Worm (Caenorhabditis elegans) whole organism, young adult: Measurements from ENCODE around the gene atg-9.

Experiments used
- B0019.2 ChIP-seq: fragments of 200-800 bp; sonication (Bioruptor generic); conservative IDR thresholded peaks from 2 replicates; pipeline ENCODE4 v1.3.6; 2022; ENCODE audit warnings: missing genetic modification reagents, missing genetic modification characterization, missing compliant biosample characterization
- B0261.1 ChIP-seq: sonication (generic microtip); optimal IDR thresholded peaks from 2 replicates; lab custom pipeline; 2016; ENCODE audit warnings: mild to moderate bottlenecking, missing genetic modification characterization, moderate library complexity, missing compliant biosample characterization
- F23B12.7 ChIP-seq: sonication (generic microtip); optimal IDR thresholded peaks from 2 replicates; lab custom pipeline; 2017; ENCODE audit warnings: missing genetic modification characterization, mild to moderate bottlenecking, missing compliant biosample characterization, antibody characterized with exemption, moderate library complexity; ENCODE audit not compliant: insufficient read depth
- F37B4.10 ChIP-seq: fragments of 200-800 bp; sonication (Bioruptor generic); IDR thresholded peaks from 2 replicates; pipeline ENCODE4 v1.3.6; 2022; ENCODE audit warnings: missing genetic modification characterization, missing compliant biosample characterization
- F39B2.1 ChIP-seq: fragments of 200-800 bp; sonication (Bioruptor generic); IDR thresholded peaks from 2 replicates; pipeline ENCODE4 v1.3.6; 2022; ENCODE audit warnings: missing genetic modification reagents, missing genetic modification characterization, missing compliant biosample characterization
- F49E8.2 ChIP-seq: sonication (generic microtip); optimal IDR thresholded peaks from 3 replicates; lab custom pipeline; 2017; ENCODE audit warnings: missing genetic modification characterization, mild to moderate bottlenecking, missing compliant biosample characterization, antibody characterized with exemption, moderate library complexity; ENCODE audit not compliant: insufficient read depth
- Y67H2A.10 ChIP-seq: fragments of 200-800 bp; sonication (Bioruptor generic); conservative IDR thresholded peaks from 2 replicates; pipeline ENCODE4 v1.3.6; 2022; ENCODE audit warnings: missing genetic modification reagents, missing genetic modification characterization, missing compliant biosample characterization
- Y95B8A.8 ChIP-seq: fragments of 200-800 bp; sonication (Bioruptor generic); IDR thresholded peaks from 2 replicates; pipeline ENCODE4 v1.3.6; 2022; ENCODE audit warnings: missing genetic modification reagents, missing genetic modification characterization, missing compliant biosample characterization
- ZK185.1 ChIP-seq: sonication (generic microtip); optimal IDR thresholded peaks from 2 replicates; lab custom pipeline; 2016; ENCODE audit warnings: mild to moderate bottlenecking, missing genetic modification characterization, missing compliant biosample characterization; ENCODE audit not compliant: poor library complexity, severe bottlenecking
- ama-1 ChIP-seq, 3 experiments: fragments of 150-350 bp in 1 of 3; sonication (generic microtip) in 2 of 3; optimal IDR thresholded peaks; 2 replicates each; lab custom pipeline; 2014 to 2018; ENCODE audit warnings: missing biosample characterization in 2 of 3, missing genetic modification characterization in 2 of 3, missing genetic modification reagents in 2 of 3
- aptf-3 ChIP-seq: fragments of 200-800 bp; sonication (Bioruptor generic); IDR thresholded peaks from 2 replicates; pipeline ENCODE4 v1.3.6; 2022; ENCODE audit warnings: missing genetic modification characterization, missing compliant biosample characterization
- atf-7 ChIP-seq: sonication (generic microtip); optimal IDR thresholded peaks from 2 replicates; lab custom pipeline; 2017; ENCODE audit warnings: mild to moderate bottlenecking, missing genetic modification characterization, missing compliant biosample characterization
- athp-1 ChIP-seq: sonication (generic microtip); optimal IDR thresholded peaks from 2 replicates; lab custom pipeline; 2017; ENCODE audit warnings: mild to moderate bottlenecking, missing genetic modification characterization, missing compliant biosample characterization
- attf-5 ChIP-seq: fragments of 200-800 bp; sonication (Bioruptor generic); optimal IDR thresholded peaks from 2 replicates; lab custom pipeline; 2018; ENCODE audit warnings: mild to moderate bottlenecking, missing genetic modification characterization, missing compliant biosample characterization
- attf-6 ChIP-seq: fragments of 200-800 bp; sonication (Bioruptor generic); IDR thresholded peaks from 2 replicates; pipeline ENCODE4 v1.3.6; 2022; ENCODE audit warnings: missing genetic modification reagents, missing genetic modification characterization, missing compliant biosample characterization
- bed-1 ChIP-seq: fragments of 200-800 bp; sonication (Bioruptor generic); IDR thresholded peaks from 2 replicates; pipeline ENCODE4 v1.3.6; 2022; ENCODE audit warnings: missing genetic modification reagents, missing genetic modification characterization, missing compliant biosample characterization
- ceh-40 ChIP-seq: fragments of 200-800 bp; sonication (Bioruptor generic); IDR thresholded peaks from 2 replicates; pipeline ENCODE4 v1.3.6; 2022; ENCODE audit warnings: missing genetic modification characterization, missing compliant biosample characterization
- ceh-91 ChIP-seq: fragments of 200-800 bp; sonication (Bioruptor generic); IDR thresholded peaks from 2 replicates; pipeline ENCODE4 v1.3.6; 2022; ENCODE audit warnings: missing genetic modification reagents, missing genetic modification characterization, missing compliant biosample characterization
- egrh-3 ChIP-seq: fragments of 200-800 bp; sonication (Bioruptor generic); IDR thresholded peaks from 2 replicates; pipeline ENCODE4 v1.3.6; 2022; ENCODE audit warnings: missing genetic modification reagents, missing genetic modification characterization, missing compliant biosample characterization
- ets-4 ChIP-seq: fragments of 200-800 bp; sonication (Bioruptor generic); optimal IDR thresholded peaks from 2 replicates; lab custom pipeline; 2018; ENCODE audit warnings: mild to moderate bottlenecking, missing genetic modification characterization, missing compliant biosample characterization
- gei-17 ChIP-seq: fragments of 200-800 bp; sonication (Bioruptor generic); optimal IDR thresholded peaks from 2 replicates; lab custom pipeline; 2018; ENCODE audit warnings: mild to moderate bottlenecking, missing genetic modification characterization, missing compliant biosample characterization
- hrde-1 ChIP-seq: sonication (generic microtip); optimal IDR thresholded peaks from 2 replicates; lab custom pipeline; 2016; ENCODE audit warnings: missing genetic modification characterization, mild to moderate bottlenecking, missing compliant biosample characterization, moderate library complexity, missing genotype, missing genetic modification reagents, borderline replicate concordance
- hsf-1 ChIP-seq: fragments of 200-800 bp; sonication (Bioruptor generic); IDR thresholded peaks from 2 replicates; pipeline ENCODE4 v1.3.6; 2022; ENCODE audit warnings: missing genetic modification reagents, missing genetic modification characterization, missing compliant biosample characterization
- lir-1 ChIP-seq: fragments of 200-800 bp; sonication (Bioruptor generic); conservative IDR thresholded peaks from 2 replicates; pipeline ENCODE4 v1.3.6; 2022; ENCODE audit warnings: missing genetic modification reagents, missing genetic modification characterization, missing compliant biosample characterization
- lsl-1 ChIP-seq: fragments of 200-800 bp; sonication (Bioruptor generic); optimal IDR thresholded peaks from 2 replicates; lab custom pipeline; 2018; ENCODE audit warnings: mild to moderate bottlenecking, missing genetic modification characterization, moderate library complexity, missing compliant biosample characterization
- mel-28 ChIP-seq: sonication (generic microtip); optimal IDR thresholded peaks from 2 replicates; lab custom pipeline; 2016; ENCODE audit warnings: borderline replicate concordance, mild to moderate bottlenecking, missing genetic modification characterization, missing compliant biosample characterization
- mxl-1 ChIP-seq: sonication (generic microtip); optimal IDR thresholded peaks from 2 replicates; lab custom pipeline; 2016; ENCODE audit warnings: missing genetic modification characterization, missing compliant biosample characterization
- nhr-179 ChIP-seq: sonication (generic microtip); optimal IDR thresholded peaks from 2 replicates; lab custom pipeline; 2016; ENCODE audit warnings: mild to moderate bottlenecking, missing genetic modification characterization, missing compliant biosample characterization
- pbrm-1 ChIP-seq: fragments of 200-800 bp; sonication (Bioruptor generic); IDR thresholded peaks from 2 replicates; pipeline ENCODE4 v1.3.6; 2022; ENCODE audit warnings: missing genetic modification reagents, missing genetic modification characterization, missing compliant biosample characterization
- pha-4 ChIP-seq: fragments of 150-350 bp; sonication (generic microtip); optimal IDR thresholded peaks from 2 replicates; lab custom pipeline; 2014; ENCODE audit warnings: missing biosample characterization, missing genetic modification reagents, missing genetic modification characterization
- rcor-1 ChIP-seq: fragments of 200-800 bp; sonication (Bioruptor generic); IDR thresholded peaks from 2 replicates; pipeline ENCODE4 v1.3.6; 2022; ENCODE audit warnings: missing genetic modification reagents, missing genetic modification characterization, missing compliant biosample characterization
- rec-8 ChIP-seq, 2 experiments: sonication (generic microtip); optimal IDR thresholded peaks; 2 replicates each; lab custom pipeline; 2016; ENCODE audit warnings: mild to moderate bottlenecking in 2 of 2, missing genetic modification characterization in 2 of 2, missing genetic modification reagents in 2 of 2, missing genotype in 2 of 2, missing biosample characterization in 1 of 2, missing compliant biosample characterization in 1 of 2, moderate library complexity in 1 of 2
- repo-1 ChIP-seq: sonication (generic microtip); optimal IDR thresholded peaks from 2 replicates; lab custom pipeline; 2017; ENCODE audit warnings: mild to moderate bottlenecking, missing genetic modification characterization, missing compliant biosample characterization
- rpc-1 ChIP-seq, 2 experiments: fragments of 150-350 bp in 1 of 2; sonication (generic microtip) in 1 of 2; optimal IDR thresholded peaks; 2 replicates each; lab custom pipeline; 2014 to 2018; ENCODE audit warnings: missing biosample characterization in 1 of 2, missing genetic modification characterization in 1 of 2, missing genetic modification reagents in 1 of 2, missing genotype in 1 of 2
- sea-2 ChIP-seq: fragments of 200-800 bp; sonication (Bioruptor generic); IDR thresholded peaks from 2 replicates; pipeline ENCODE4 v1.3.6; 2022; ENCODE audit warnings: missing genetic modification characterization, missing compliant biosample characterization
- snpc-4 ChIP-seq, 5 experiments: fragments of 150-350 bp in 1 of 5; sonication (generic microtip) in 4 of 5; optimal IDR thresholded peaks; 2 replicates each; lab custom pipeline; 2014 to 2018; ENCODE audit warnings: missing genetic modification characterization in 5 of 5, missing biosample characterization in 3 of 5, antibody characterized with exemption in 2 of 5, mild to moderate bottlenecking in 2 of 5, missing compliant biosample characterization in 2 of 5, missing genotype in 2 of 5, moderate library complexity in 2 of 5, missing genetic modification reagents in 1 of 5
- tbp1 ChIP-seq: fragments of 200-800 bp; sonication (Bioruptor generic); optimal IDR thresholded peaks from 2 replicates; lab custom pipeline; 2018; ENCODE audit warnings: mild to moderate bottlenecking, missing genetic modification characterization, missing compliant biosample characterization
- xnd-1 ChIP-seq: sonication (generic microtip); optimal IDR thresholded peaks from 2 replicates; lab custom pipeline; 2016; ENCODE audit warnings: missing genotype, missing genetic modification reagents, missing genetic modification characterization, missing compliant biosample characterization
- zfh-2 ChIP-seq: fragments of 200-800 bp; sonication (Bioruptor generic); conservative IDR thresholded peaks from 2 replicates; pipeline ENCODE4 v1.3.6; 2022; ENCODE audit warnings: missing genetic modification reagents, missing genetic modification characterization, missing compliant biosample characterization
- ztf-28 ChIP-seq: fragments of 200-800 bp; sonication (Bioruptor generic); IDR thresholded peaks from 2 replicates; pipeline ENCODE4 v1.3.6; 2022; ENCODE audit warnings: missing genetic modification reagents, missing genetic modification characterization, missing compliant biosample characterization

atg-9 gene

DNA sequence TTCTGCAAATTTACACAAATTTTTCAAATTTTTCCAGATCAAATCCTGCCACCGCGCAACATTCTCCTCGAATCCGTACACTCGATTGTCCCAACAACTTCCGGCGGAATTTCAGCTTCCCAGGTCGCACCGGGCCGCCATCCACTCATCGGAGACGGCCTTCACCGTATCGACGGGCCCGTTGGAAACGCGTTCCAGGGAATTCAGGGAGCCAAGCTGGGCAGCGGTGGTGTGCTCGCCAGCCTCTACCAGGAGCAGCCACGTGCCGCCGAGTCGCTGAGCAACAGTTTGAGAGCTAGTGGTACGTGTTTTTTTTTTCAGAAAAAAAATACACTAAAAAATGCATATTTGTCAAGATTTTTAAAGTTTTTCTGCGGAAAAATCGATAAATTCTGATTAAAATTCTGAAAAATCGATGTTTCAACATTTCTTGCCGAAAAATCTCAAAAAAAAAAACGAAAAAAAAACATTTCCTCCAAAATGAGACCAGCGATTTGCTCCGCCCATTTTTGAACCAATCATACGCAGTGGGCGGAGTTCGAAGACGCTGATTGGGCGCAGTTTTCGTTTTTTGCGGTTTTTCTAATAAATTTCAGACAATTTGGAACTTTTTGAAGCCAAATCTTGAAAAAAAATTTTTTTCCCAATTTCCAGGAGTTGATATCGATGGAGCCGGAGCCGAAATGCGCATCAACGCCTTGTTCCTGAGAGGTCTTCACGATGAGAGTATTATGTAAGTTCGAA lies 7.9 kb downstream of the atg-9 start:
- peak; percentile 87 for TF ChIP-seq zfh-2 (GFP tag; lab: Robert Waterston, UW)
- TF ChIP-seq egrh-3 (GFP tag; lab: Robert Waterston, UW): peak; percentile 63; the same call in 1 of the 2 replicates
- TF ChIP-seq rec-8 (tag; optimal IDR thresholded peaks at IDR 0.05; lab: Kevin White, UChicago): no peak
- TF ChIP-seq F37B4.10 (GFP tag; lab: Robert Waterston, UW): 0 out of 2 replicates have a peak, but pooled peaks have one; percentile 74

DNA sequence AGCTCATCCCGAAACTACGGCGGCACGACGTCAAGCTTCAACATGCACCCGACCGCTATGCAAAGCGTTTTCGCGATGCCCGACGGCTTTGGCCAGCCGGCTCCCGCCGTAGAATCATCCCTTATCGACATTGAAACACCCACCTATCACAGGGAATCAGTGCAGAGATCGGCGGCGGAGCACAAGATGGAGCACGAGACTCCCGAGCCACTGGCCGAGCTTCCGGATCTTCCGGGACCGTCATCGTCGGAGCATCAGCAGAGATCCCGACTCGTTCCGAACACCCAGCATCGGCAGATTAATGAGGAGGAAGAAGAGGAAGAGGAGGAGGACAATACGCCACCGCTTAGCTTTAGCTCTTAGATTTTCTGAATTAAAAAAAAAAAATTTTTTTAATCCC lies 9.3 kb downstream of the atg-9 start:
- TF ChIP-seq attf-5 (GFP tag; lab: Kevin White, UChicago): no peak
- TF ChIP-seq F37B4.10 (GFP tag; lab: Robert Waterston, UW): no peak
- TF ChIP-seq F39B2.1 (GFP tag; lab: Robert Waterston, UW): no peak
- no peak for TF ChIP-seq Y95B8A.8
- no peak for TF ChIP-seq pbrm-1 (GFP tag; lab: Robert Waterston, UW)
- peak; percentile 63; the same call in 1 of the 2 replicates for TF ChIP-seq egrh-3 (GFP tag; lab: Robert Waterston, UW)
- TF ChIP-seq aptf-3: no peak
- TF ChIP-seq ztf-28 (GFP tag; lab: Robert Waterston, UW): no peak
- no peak for TF ChIP-seq Y67H2A.10 (GFP tag; lab: Robert Waterston, UW)
- no peak for TF ChIP-seq nhr-179 (tag; lab: Kevin White, UChicago)
- TF ChIP-seq ceh-40 (GFP tag; lab: Robert Waterston, UW): no peak
- no peak for TF ChIP-seq ets-4 (GFP tag; lab: Kevin White, UChicago)
- TF ChIP-seq zfh-2 (GFP tag; lab: Robert Waterston, UW): peak; percentile 89
- TF ChIP-seq hrde-1: no peak

DNA sequence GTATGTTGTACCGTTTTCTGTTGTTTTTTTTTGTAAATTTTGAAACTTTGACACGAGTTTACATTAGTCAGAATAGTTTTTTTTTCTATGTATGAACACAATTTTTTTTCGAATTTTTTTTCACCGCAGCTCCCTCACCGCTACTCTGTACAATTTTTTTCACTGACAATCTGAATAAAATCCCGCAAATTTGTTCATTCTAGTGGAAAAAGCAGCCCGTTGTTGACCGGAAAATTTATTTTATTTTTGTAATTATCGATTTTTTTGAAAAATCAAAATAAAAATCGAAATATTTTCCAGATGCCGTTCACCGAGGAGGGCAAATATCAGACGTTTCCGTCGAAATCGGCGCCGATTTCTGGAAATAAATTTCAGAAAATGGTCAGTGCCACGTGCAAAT lies 10.3 kb downstream of the atg-9 start, which contains the start of gene T22H9.1:
TSS of gene T22H9.1 (plus strand) at position 301 of the 400 bp plus-strand sequence.
- no peak for TF ChIP-seq lir-1 (GFP tag; lab: Robert Waterston, UW)
- TF ChIP-seq pbrm-1 (GFP tag; lab: Robert Waterston, UW): no peak
- TF ChIP-seq ZK185.1 (tag; lab: Kevin White, UChicago): no peak
- no peak for TF ChIP-seq rcor-1 (GFP tag; lab: Robert Waterston, UW)
- TF ChIP-seq F37B4.10 (GFP tag; lab: Robert Waterston, UW): no peak
- TF ChIP-seq tbp1 (GFP tag; lab: Kevin White, UChicago): no peak
- no peak for TF ChIP-seq atf-7 (tag; lab: Kevin White, UChicago)
- no peak for TF ChIP-seq pha-4 (tag; lab: Kevin White, UChicago)
- TF ChIP-seq F23B12.7 (tag; lab: Kevin White, UChicago): no peak
- no peak for TF ChIP-seq athp-1 (tag; lab: Kevin White, UChicago)
- TF ChIP-seq B0261.1 (tag; lab: Kevin White, UChicago): no peak
- no peak for TF ChIP-seq attf-6 (GFP tag; lab: Robert Waterston, UW)
- TF ChIP-seq ceh-91 (GFP tag; lab: Robert Waterston, UW): no peak
- TF ChIP-seq rpc-1 (optimal IDR thresholded peaks at IDR 0.05; lab: Kevin White, UChicago): no peak
- TF ChIP-seq rpc-1 (tag; optimal IDR thresholded peaks at IDR 0.05; lab: Kevin White, UChicago): no peak

DNA sequence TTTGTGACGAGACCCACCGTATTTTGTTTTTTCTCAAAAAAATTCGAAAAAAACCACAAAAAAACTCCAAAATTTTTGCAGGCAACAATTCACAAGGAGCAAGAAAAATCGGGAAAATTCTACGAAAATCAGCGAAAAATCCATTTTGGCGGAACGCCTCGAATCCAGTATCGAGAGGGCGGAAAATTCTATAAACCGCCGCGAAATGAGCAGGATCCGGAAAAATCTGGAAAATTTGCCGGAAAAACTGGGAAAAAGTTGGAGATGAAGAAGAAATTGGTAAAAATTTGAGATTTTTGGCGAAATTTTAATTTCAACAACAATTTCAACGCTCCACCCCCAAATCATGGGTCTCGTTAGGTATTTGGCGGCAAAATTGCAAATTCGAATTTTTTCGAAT lies 10.9 kb downstream of the atg-9 start:
- TF ChIP-seq lsl-1 (no peak), ztf-28 (GFP tag; lab: Robert Waterston, UW) (no peak), bed-1 (GFP tag; lab: Robert Waterston, UW) (no peak), B0019.2 (GFP tag; lab: Robert Waterston, UW) (no peak), F49E8.2 (tag; lab: Kevin White, UChicago) (no peak), snpc-4 (GFP tag; optimal IDR thresholded peaks at IDR 0.05; lab: Kevin White, UChicago) (no peak), snpc-4 (tag; optimal IDR thresholded peaks at IDR 0.05; lab: Kevin White, UChicago) (no peak), hsf-1 (no peak), gei-17 (no peak), mxl-1 (tag; lab: Kevin White, UChicago) (no peak), ets-4 (GFP tag; lab: Kevin White, UChicago) (no peak), mel-28 (tag; lab: Kevin White, UChicago) (no peak), ama-1 (optimal IDR thresholded peaks at IDR 0.05; lab: Kevin White, UChicago) (no peak), ama-1 (GFP tag; optimal IDR thresholded peaks at IDR 0.05; lab: Kevin White, UChicago) (no peak), sea-2 (no peak), repo-1 (no peak), xnd-1 (tag; lab: Kevin White, UChicago) (no peak)
